Worm (Caenorhabditis elegans): ENCODE results near the gene cht-5.

DNA sequence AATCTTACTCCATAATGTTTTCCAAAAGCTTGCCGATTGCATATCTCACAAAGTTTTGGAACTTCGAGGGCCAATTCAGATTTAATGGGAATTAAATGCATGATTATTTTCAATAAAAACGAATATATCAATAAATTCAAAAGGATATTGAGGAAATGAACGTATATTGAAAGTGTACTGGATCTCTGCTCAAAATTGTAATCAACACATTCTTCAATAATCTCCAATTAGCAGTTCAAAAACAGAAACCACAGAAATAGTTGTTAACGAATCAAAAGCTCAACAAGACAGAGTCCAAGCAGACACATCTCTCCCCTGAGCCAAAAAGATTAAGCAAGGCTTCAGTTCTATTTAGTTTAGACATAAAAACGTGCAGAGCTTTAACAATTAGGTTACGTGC, 43.9 kb upstream of the cht-5 start, which contains the start of gene nhr-192:
- no peak for TF ChIP-seq ztf-11 (tag; optimal IDR thresholded peaks at IDR 0.05)
- no peak for TF ChIP-seq egl-5 (tag; optimal IDR thresholded peaks at IDR 0.05)
- no peak for TF ChIP-seq ama-1 (optimal IDR thresholded peaks at IDR 0.05)
- no peak for TF ChIP-seq ztf-4 (tag; optimal IDR thresholded peaks at IDR 0.05)
- TF ChIP-seq ceh-16 (tag; optimal IDR thresholded peaks at IDR 0.05) = no peak
- TF ChIP-seq nfya-1 (tag; optimal IDR thresholded peaks at IDR 0.05; ENCODE audit: insufficient read depth) = no peak
- no peak for TF ChIP-seq nhr-28 (tag; optimal IDR thresholded peaks at IDR 0.05)
- no peak for TF ChIP-seq aly-2 (tag; optimal IDR thresholded peaks at IDR 0.05)
- no peak for TF ChIP-seq tbx-2 (tag; optimal IDR thresholded peaks at IDR 0.05)
